Fruit fly (Drosophila melanogaster): ENCODE results near the gene milt.

- TF ChIP-seq Hnf4 (GFP tag; optimal IDR thresholded peaks at IDR 0.05), result no peak
- TF ChIP-seq dl (GFP tag; optimal IDR thresholded peaks at IDR 0.05; ENCODE audit: insufficient read depth in 1 of 2, partially characterized antibody in 2 of 2), result peak in 1 of 2 experiments; percentile 22
- no peak for TF ChIP-seq psq (GFP tag; optimal IDR thresholded peaks at IDR 0.05)
- no peak for TF ChIP-seq sv (GFP tag; optimal IDR thresholded peaks at IDR 0.05)
- TF ChIP-seq lola (GFP tag; optimal IDR thresholded peaks at IDR 0.05), result no peak
- no peak for TF ChIP-seq Rel (GFP tag; optimal IDR thresholded peaks at IDR 0.05)
- TF ChIP-seq Rel (tag; optimal IDR thresholded peaks at IDR 0.05), result no peak
- TF ChIP-seq usp (GFP tag; optimal IDR thresholded peaks at IDR 0.05), result no peak
- no peak for TF ChIP-seq dsf (GFP tag; optimal IDR thresholded peaks at IDR 0.05; ENCODE audit: borderline replicate concordance)
- TF ChIP-seq h (GFP tag; optimal IDR thresholded peaks at IDR 0.05), result no peak
- no peak for TF ChIP-seq HLH106 (tag; optimal IDR thresholded peaks at IDR 0.05)
- no peak for TF ChIP-seq dmrt93B (GFP tag; optimal IDR thresholded peaks at IDR 0.05)
Observed at dm6 chr2L:7084410-7084809, 46.8 kb downstream of the milt start, which contains the start of gene Pvf2.

All from whole organism, wandering third instar larva.